Worm (Caenorhabditis elegans) whole organism, L3 larva: ENCODE measurements around the gene W09D10.4.

Experiments used
- R02D3.7 ChIP-seq: fragments of 150-350 bp; optimal IDR thresholded peaks from 2 replicates; lab custom pipeline; 2014; ENCODE audit warnings: missing biosample characterization, missing genetic modification characterization
- ZK546.5 ChIP-seq: sonication (generic microtip); optimal IDR thresholded peaks from 2 replicates; lab custom pipeline; 2017; ENCODE audit warnings: missing biosample characterization, missing genetic modification characterization
- aly-2 ChIP-seq: fragments of 150-350 bp; optimal IDR thresholded peaks from 2 replicates; lab custom pipeline; 2014; ENCODE audit warnings: missing biosample characterization, missing genetic modification characterization
- ama-1 ChIP-seq: fragments of 150-350 bp; optimal IDR thresholded peaks from 2 replicates; lab custom pipeline; 2018
- ceh-16 ChIP-seq: sonication (generic microtip); optimal IDR thresholded peaks from 2 replicates; lab custom pipeline; 2017; ENCODE audit warnings: missing biosample characterization, missing genetic modification characterization
- ceh-28 ChIP-seq: fragments of 150-350 bp; optimal IDR thresholded peaks from 2 replicates; lab custom pipeline; 2014; ENCODE audit warnings: missing biosample characterization, missing genetic modification reagents, missing genetic modification characterization
- ceh-82 ChIP-seq: fragments of 150-350 bp; optimal IDR thresholded peaks from 2 replicates; lab custom pipeline; 2014; ENCODE audit warnings: missing biosample characterization, missing genetic modification characterization
- ceh-9 ChIP-seq: sonication (generic microtip); optimal IDR thresholded peaks from 2 replicates; lab custom pipeline; 2018; ENCODE audit warnings: missing biosample characterization, missing genetic modification characterization
- daf-12 ChIP-seq: fragments of 150-350 bp; optimal IDR thresholded peaks from 2 replicates; lab custom pipeline; 2014; ENCODE audit warnings: missing biosample characterization, missing genetic modification reagents, missing genetic modification characterization
- egl-27 ChIP-seq: sonication (generic microtip); optimal IDR thresholded peaks from 4 replicates; lab custom pipeline; 2017; ENCODE audit warnings: missing biosample characterization, missing genetic modification reagents, missing genetic modification characterization
- egl-5 ChIP-seq: fragments of 150-350 bp; optimal IDR thresholded peaks from 2 replicates; lab custom pipeline; 2017; ENCODE audit warnings: missing biosample characterization, missing genetic modification reagents, missing genetic modification characterization, inconsistent platforms
- elt-1 ChIP-seq: fragments of 150-350 bp; optimal IDR thresholded peaks from 2 replicates; lab custom pipeline; 2014; ENCODE audit warnings: missing biosample characterization, missing genetic modification characterization
- elt-2 ChIP-seq: sonication (generic microtip); optimal IDR thresholded peaks from 2 replicates; lab custom pipeline; 2016; ENCODE audit warnings: missing genetic modification reagents, mild to moderate bottlenecking, missing genetic modification characterization, missing compliant biosample characterization
- elt-3 ChIP-seq, 3 experiments: fragments of 150-350 bp in 1 of 3; sonication (generic microtip) in 2 of 3; optimal IDR thresholded peaks; 2 replicates in 2 of 3; 4 replicates in 1 of 3; lab custom pipeline; 2014 to 2017; ENCODE audit warnings: missing biosample characterization in 3 of 3, missing genetic modification characterization in 3 of 3
- eor-1 ChIP-seq, 2 experiments: fragments of 150-350 bp; optimal IDR thresholded peaks; 2 replicates each; lab custom pipeline; 2014 to 2018; ENCODE audit warnings: missing biosample characterization in 2 of 2, missing genetic modification characterization in 2 of 2
- fkh-10 ChIP-seq: sonication (generic microtip); optimal IDR thresholded peaks from 2 replicates; lab custom pipeline; 2017; ENCODE audit warnings: missing biosample characterization, missing genetic modification reagents, missing genetic modification characterization
- fkh-2 ChIP-seq: fragments of 150-350 bp; optimal IDR thresholded peaks from 2 replicates; lab custom pipeline; 2014; ENCODE audit warnings: missing biosample characterization, missing genetic modification reagents, missing genetic modification characterization
- fos-1 ChIP-seq: fragments of 150-350 bp; optimal IDR thresholded peaks from 2 replicates; lab custom pipeline; 2014; ENCODE audit warnings: missing biosample characterization, missing genetic modification characterization
- hmg-11 ChIP-seq: sonication (generic microtip); optimal IDR thresholded peaks from 2 replicates; lab custom pipeline; 2016; ENCODE audit warnings: missing genetic modification characterization, missing compliant biosample characterization
- jun-1 ChIP-seq: fragments of 150-350 bp; optimal IDR thresholded peaks from 2 replicates; lab custom pipeline; 2014; ENCODE audit warnings: missing biosample characterization, missing genetic modification reagents, missing genetic modification characterization
- lin-15B ChIP-seq: fragments of 150-350 bp; optimal IDR thresholded peaks from 2 replicates; lab custom pipeline; 2014; ENCODE audit warnings: missing biosample characterization, missing genetic modification characterization
- lin-39 ChIP-seq: fragments of 150-350 bp; optimal IDR thresholded peaks from 2 replicates; lab custom pipeline; 2018; ENCODE audit warnings: missing biosample characterization, missing genetic modification reagents, missing genetic modification characterization
- lsy-12 ChIP-seq: sonication (generic microtip); optimal IDR thresholded peaks from 2 replicates; lab custom pipeline; 2016; ENCODE audit warnings: mild to moderate bottlenecking, missing genetic modification characterization, missing compliant biosample characterization
- mdl-1 ChIP-seq: fragments of 150-350 bp; optimal IDR thresholded peaks from 2 replicates; lab custom pipeline; 2014; ENCODE audit warnings: missing biosample characterization, missing genetic modification characterization
- mml-1 ChIP-seq: fragments of 150-350 bp; sonication (generic microtip); optimal IDR thresholded peaks from 3 replicates; lab custom pipeline; 2014; ENCODE audit warnings: missing biosample characterization, missing genetic modification characterization
- nfya-1 ChIP-seq: sonication (generic microtip); optimal IDR thresholded peaks from 2 replicates; lab custom pipeline; 2017; ENCODE audit warnings: missing genetic modification characterization, mild to moderate bottlenecking, missing compliant biosample characterization, antibody characterized with exemption, moderate library complexity; ENCODE audit not compliant: insufficient read depth
- nhr-11 ChIP-seq: fragments of 150-350 bp; optimal IDR thresholded peaks from 2 replicates; lab custom pipeline; 2014; ENCODE audit warnings: missing biosample characterization, missing genetic modification characterization
- nhr-12 ChIP-seq: fragments of 150-350 bp; optimal IDR thresholded peaks from 2 replicates; lab custom pipeline; 2014; ENCODE audit warnings: missing biosample characterization, missing genetic modification characterization
- nhr-23 ChIP-seq: fragments of 150-350 bp; optimal IDR thresholded peaks from 2 replicates; lab custom pipeline; 2014; ENCODE audit warnings: missing biosample characterization, missing genetic modification reagents, missing genetic modification characterization
- nhr-237 ChIP-seq: fragments of 150-350 bp; optimal IDR thresholded peaks from 2 replicates; lab custom pipeline; 2014; ENCODE audit warnings: missing biosample characterization, missing genetic modification characterization
- nhr-25 ChIP-seq: sonication (generic microtip); optimal IDR thresholded peaks from 2 replicates; lab custom pipeline; 2017; ENCODE audit warnings: missing biosample characterization, missing genetic modification characterization
- nhr-28 ChIP-seq: fragments of 150-350 bp; optimal IDR thresholded peaks from 2 replicates; lab custom pipeline; 2014; ENCODE audit warnings: missing biosample characterization, missing genetic modification characterization
- nhr-43 ChIP-seq: sonication (generic microtip); optimal IDR thresholded peaks from 2 replicates; lab custom pipeline; 2016; ENCODE audit warnings: mild to moderate bottlenecking, missing genetic modification characterization, missing compliant biosample characterization; ENCODE audit not compliant: poor library complexity, severe bottlenecking
- nhr-67 ChIP-seq: fragments of 150-350 bp; optimal IDR thresholded peaks from 2 replicates; lab custom pipeline; 2014; ENCODE audit warnings: missing biosample characterization, missing genetic modification characterization
- nhr-76 ChIP-seq: fragments of 150-350 bp; sonication (generic microtip); optimal IDR thresholded peaks from 5 replicates; lab custom pipeline; 2014; ENCODE audit warnings: missing biosample characterization, missing genetic modification characterization
- nhr-77 ChIP-seq: fragments of 150-350 bp; optimal IDR thresholded peaks from 2 replicates; lab custom pipeline; 2014; ENCODE audit warnings: missing biosample characterization, missing genetic modification characterization
- pha-4 ChIP-seq: fragments of 150-350 bp; optimal IDR thresholded peaks from 2 replicates; lab custom pipeline; 2014; ENCODE audit warnings: missing biosample characterization, missing genetic modification reagents, missing genetic modification characterization
- pqm-1 ChIP-seq: fragments of 150-350 bp; optimal IDR thresholded peaks from 2 replicates; lab custom pipeline; 2017; ENCODE audit warnings: missing biosample characterization, missing genetic modification characterization, inconsistent platforms
- sea-2 ChIP-seq: fragments of 150-350 bp; sonication (generic microtip); optimal IDR thresholded peaks from 4 replicates; lab custom pipeline; 2014; ENCODE audit warnings: missing biosample characterization, missing genetic modification reagents, missing genetic modification characterization
- skn-1 ChIP-seq: fragments of 150-350 bp; optimal IDR thresholded peaks from 2 replicates; lab custom pipeline; 2014; ENCODE audit warnings: missing biosample characterization, missing genetic modification characterization
- snpc-4 ChIP-seq: fragments of 150-350 bp; optimal IDR thresholded peaks from 2 replicates; lab custom pipeline; 2014; ENCODE audit warnings: missing biosample characterization, missing genetic modification characterization
- tbx-2 ChIP-seq: sonication (generic microtip); optimal IDR thresholded peaks from 2 replicates; lab custom pipeline; 2016; ENCODE audit warnings: mild to moderate bottlenecking, missing genetic modification characterization, missing compliant biosample characterization
- unc-62 ChIP-seq: fragments of 150-350 bp; sonication (generic microtip); optimal IDR thresholded peaks from 4 replicates; lab custom pipeline; 2014; ENCODE audit warnings: missing biosample characterization, missing genetic modification reagents, missing genetic modification characterization
- ztf-11 ChIP-seq: fragments of 150-350 bp; optimal IDR thresholded peaks from 2 replicates; lab custom pipeline; 2014; ENCODE audit warnings: missing biosample characterization, missing genetic modification characterization
- ztf-4 ChIP-seq: fragments of 150-350 bp; optimal IDR thresholded peaks from 2 replicates; lab custom pipeline; 2014; ENCODE audit warnings: missing biosample characterization, missing genetic modification characterization

The W09D10.4 gene

ce11 chrIII:10719057-10719456, 3.1 kb upstream of the W09D10.4 start:
- TF ChIP-seq jun-1 (tag; lab: Kevin White, UChicago) (peak; percentile 43), nhr-67 (tag; lab: Kevin White, UChicago) (no peak), elt-2 (tag; lab: Kevin White, UChicago) (peak; percentile 81), mdl-1 (tag; lab: Kevin White, UChicago) (peak; percentile 22), pqm-1 (tag; lab: Kevin White, UChicago) (peak; percentile 93), nhr-11 (tag; lab: Kevin White, UChicago) (no peak), nhr-25 (peak; percentile 2), ceh-28 (peak; percentile 3), ama-1 (peak; percentile 9), pha-4 (tag; lab: Kevin White, UChicago) (peak; percentile 61), nfya-1 (tag; lab: Kevin White, UChicago) (no peak)

ce11 chrIII:10718078-10718477, 2.1 kb upstream of the W09D10.4 start:
- TF ChIP-seq nhr-76 (no peak), nhr-43 (tag; lab: Kevin White, UChicago) (peak; percentile 16), lsy-12 (peak; percentile 5), nhr-23 (tag; lab: Kevin White, UChicago) (peak; percentile 12), nhr-237 (tag; lab: Kevin White, UChicago) (no peak), nhr-77 (no peak), ama-1 (peak; percentile 62), ztf-11 (tag; lab: Kevin White, UChicago) (no peak), elt-3 (tag; optimal IDR thresholded peaks at IDR 0.05; lab: Kevin White, UChicago) (no peak), hmg-11 (tag; lab: Kevin White, UChicago) (no peak), egl-27 (tag; lab: Kevin White, UChicago) (no peak), ceh-28 (no peak), snpc-4 (tag; lab: Kevin White, UChicago) (no peak), nhr-11 (tag; lab: Kevin White, UChicago) (no peak), nhr-67 (tag; lab: Kevin White, UChicago) (no peak), nhr-12 (tag; lab: Kevin White, UChicago) (no peak), pqm-1 (tag; lab: Kevin White, UChicago) (peak; percentile 38), sea-2 (GFP tag; lab: Kevin White, UChicago) (no peak)

ce11 chrIII:10717479-10717878, 1.5 kb upstream of the W09D10.4 start:
- peak; percentile 96 for TF ChIP-seq nhr-43 (tag; lab: Kevin White, UChicago)
- TF ChIP-seq ztf-11 (tag; lab: Kevin White, UChicago) = no peak
- no peak for TF ChIP-seq ceh-16 (tag; lab: Kevin White, UChicago)
- peak; percentile 42 for TF ChIP-seq jun-1 (tag; lab: Kevin White, UChicago)
- TF ChIP-seq daf-12 (tag; lab: Kevin White, UChicago) = no peak
- TF ChIP-seq lsy-12 = peak; percentile 17
- TF ChIP-seq fos-1 (tag; lab: Kevin White, UChicago) = no peak
- TF ChIP-seq aly-2 (tag; lab: Kevin White, UChicago) = no peak
- no peak for TF ChIP-seq lin-39 (tag; lab: Kevin White, UChicago)
- TF ChIP-seq unc-62 (GFP tag; lab: Kevin White, UChicago) = no peak
- TF ChIP-seq fkh-2 (tag; lab: Kevin White, UChicago) = no peak
- TF ChIP-seq egl-5 = no peak
- TF ChIP-seq nhr-67 (tag; lab: Kevin White, UChicago) = no peak
- no peak for TF ChIP-seq nhr-11 (tag; lab: Kevin White, UChicago)
- TF ChIP-seq tbx-2 = peak; percentile 41
- peak; percentile 87 for TF ChIP-seq ztf-4 (tag; lab: Kevin White, UChicago)
- no peak for TF ChIP-seq egl-27 (tag; lab: Kevin White, UChicago)
- no peak for TF ChIP-seq nhr-12 (tag; lab: Kevin White, UChicago)
- peak; percentile 61 for TF ChIP-seq mdl-1 (tag; lab: Kevin White, UChicago)
- no peak for TF ChIP-seq fkh-10 (GFP tag; lab: Kevin White, UChicago)
- no peak for TF ChIP-seq sea-2 (GFP tag; lab: Kevin White, UChicago)
- no peak for TF ChIP-seq mml-1
- peak; percentile 40 for TF ChIP-seq nhr-76
- no peak for TF ChIP-seq snpc-4 (tag; lab: Kevin White, UChicago)
- TF ChIP-seq elt-1 (tag; lab: Kevin White, UChicago) = no peak
- peak; percentile 19 for TF ChIP-seq R02D3.7 (tag; lab: Kevin White, UChicago)
- TF ChIP-seq nhr-23 (tag; lab: Kevin White, UChicago) = peak; percentile 87
- TF ChIP-seq elt-2 (tag; lab: Kevin White, UChicago) = peak; percentile 63
- TF ChIP-seq ceh-28 = peak; percentile 46
- peak; percentile 93 for TF ChIP-seq nhr-25
- TF ChIP-seq lin-15B (tag; lab: Kevin White, UChicago) = no peak
- TF ChIP-seq ZK546.5 (tag; lab: Kevin White, UChicago) = no peak
- no peak for TF ChIP-seq skn-1 (tag; lab: Kevin White, UChicago)
- no peak for TF ChIP-seq ceh-9 (tag; lab: Kevin White, UChicago)
- TF ChIP-seq ceh-82 (tag; lab: Kevin White, UChicago) = no peak
- TF ChIP-seq nhr-237 (tag; lab: Kevin White, UChicago) = no peak
- no peak for TF ChIP-seq pha-4 (tag; lab: Kevin White, UChicago)
- no peak for TF ChIP-seq nhr-28
- no peak for TF ChIP-seq hmg-11 (tag; lab: Kevin White, UChicago)
- TF ChIP-seq eor-1 (tag; optimal IDR thresholded peaks at IDR 0.05; lab: Kevin White, UChicago) = no peak
- TF ChIP-seq pqm-1 (tag; lab: Kevin White, UChicago) = peak; percentile 63
- peak; percentile 96 for TF ChIP-seq ama-1
- TF ChIP-seq nfya-1 (tag; lab: Kevin White, UChicago) = peak; percentile 64
- peak; percentile 41 to 67 (median 55) for TF ChIP-seq elt-3 (tag; optimal IDR thresholded peaks at IDR 0.05; lab: Kevin White, UChicago)
